Worm (Caenorhabditis elegans) whole organism, young adult: Measurements from ENCODE around the gene nmur-3.

Experiments
- ZK185.1 ChIP-seq: sonication (generic microtip); optimal IDR thresholded peaks from 2 replicates; lab custom pipeline; 2016; ENCODE audit warnings: mild to moderate bottlenecking, missing genetic modification characterization, missing compliant biosample characterization; ENCODE audit not compliant: poor library complexity, severe bottlenecking
- ccch-3 ChIP-seq: fragments of 200-800 bp; sonication (Bioruptor generic); optimal IDR thresholded peaks from 2 replicates; lab custom pipeline; 2018; ENCODE audit warnings: mild to moderate bottlenecking, missing genetic modification characterization, missing compliant biosample characterization
- dox-1 ChIP-seq: fragments of 200-800 bp; sonication (Bioruptor generic); IDR thresholded peaks from 2 replicates; pipeline ENCODE4 v1.3.6; 2022; ENCODE audit warnings: missing genetic modification reagents, missing genetic modification characterization, missing compliant biosample characterization
- fkh-3 ChIP-seq: sonication (generic microtip); optimal IDR thresholded peaks from 2 replicates; lab custom pipeline; 2016; ENCODE audit warnings: mild to moderate bottlenecking, missing genetic modification characterization, missing compliant biosample characterization
- let-526 ChIP-seq: fragments of 200-800 bp; sonication (Bioruptor generic); IDR thresholded peaks from 2 replicates; pipeline ENCODE4 v1.3.6; 2022; ENCODE audit warnings: missing genetic modification reagents, missing genetic modification characterization, missing compliant biosample characterization
- lin-26 ChIP-seq: fragments of 200-800 bp; sonication (Bioruptor generic); IDR thresholded peaks from 2 replicates; pipeline ENCODE4 v1.3.6; 2022; ENCODE audit warnings: missing genetic modification reagents, missing genetic modification characterization, missing compliant biosample characterization
- pha-4 ChIP-seq: fragments of 150-350 bp; sonication (generic microtip); optimal IDR thresholded peaks from 2 replicates; lab custom pipeline; 2014; ENCODE audit warnings: missing biosample characterization, missing genetic modification reagents, missing genetic modification characterization
- zfh-2 ChIP-seq: fragments of 200-800 bp; sonication (Bioruptor generic); conservative IDR thresholded peaks from 2 replicates; pipeline ENCODE4 v1.3.6; 2022; ENCODE audit warnings: missing genetic modification reagents, missing genetic modification characterization, missing compliant biosample characterization

- TF ChIP-seq ZK185.1 (no peak), dox-1 (GFP tag; lab: Robert Waterston, UW) (no peak), lin-26 (no peak), ccch-3 (no peak), let-526 (GFP tag; lab: Robert Waterston, UW) (no peak), zfh-2 (GFP tag; lab: Robert Waterston, UW) (no peak), fkh-3 (tag; lab: Kevin White, UChicago) (no peak), pha-4 (tag; lab: Kevin White, UChicago) (no peak)
These were observed 38.9 kb upstream of the nmur-3 start for ce11 chrX:4427387-4427786.
